Worm (Caenorhabditis elegans) whole organism, late embryonic: Measurements from ENCODE around the gene T01G6.1.

Experiments used
- ama-1 ChIP-seq: fragments of 150-350 bp; optimal IDR thresholded peaks from 2 replicates; lab custom pipeline; 2014
- elt-4 ChIP-seq: sonication (generic microtip); optimal IDR thresholded peaks from 2 replicates; lab custom pipeline; 2016; ENCODE audit warnings: missing genetic modification characterization, missing compliant biosample characterization
- odd-2 ChIP-seq: sonication (generic microtip); optimal IDR thresholded peaks from 2 replicates; lab custom pipeline; 2017; ENCODE audit warnings: antibody characterized with exemption, mild to moderate bottlenecking, missing genetic modification characterization, missing compliant biosample characterization
- pha-4 ChIP-seq: fragments of 150-350 bp; optimal IDR thresholded peaks from 2 replicates; lab custom pipeline; 2018; ENCODE audit warnings: missing biosample characterization, missing genetic modification reagents, missing genetic modification characterization

DNA sequence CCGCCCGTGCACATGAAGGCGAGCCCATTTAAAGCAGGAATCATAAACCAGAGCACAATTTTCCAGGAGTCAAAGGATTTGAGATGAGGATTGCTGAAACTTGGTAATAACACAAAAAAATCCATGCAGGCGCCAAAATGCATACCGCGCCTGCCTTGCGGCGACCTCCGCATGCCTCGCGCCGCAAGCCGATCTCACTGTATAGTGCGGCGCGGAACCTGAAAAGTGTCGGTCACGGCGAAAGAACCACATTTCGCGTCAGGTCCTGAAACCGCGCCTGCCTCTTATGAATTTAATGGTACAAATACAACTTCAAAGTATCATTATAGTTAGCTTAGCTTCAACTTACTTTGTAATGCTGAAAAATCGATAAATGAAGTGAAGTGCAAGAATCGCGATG, 3.0 kb downstream of the T01G6.1 start:
- no peak for TF ChIP-seq ama-1 (lab: Kevin White, UChicago)
- TF ChIP-seq pha-4 (tag; lab: Kevin White, UChicago): no peak
- TF ChIP-seq elt-4 (tag; lab: Kevin White, UChicago): no peak
- no peak for TF ChIP-seq odd-2 (tag; lab: Kevin White, UChicago)
